Fruit fly (Drosophila melanogaster): ENCODE measurements around the gene CG33725.

The CG33725 gene

dm6 chr3L:12456916-12457662 is 25.3 kb upstream of the CG33725 start (continued):
- TF ChIP-seq sens-2 (GFP tag; IDR thresholded peaks at IDR 0.05) (peak; percentile 36; the same call in 1 of the 2 replicates), HLH3B (GFP tag; IDR thresholded peaks at IDR 0.05) (peak; percentile 44; the same call in 1 of the 2 replicates), ftz-f1 (GFP tag; optimal IDR thresholded peaks at IDR 0.05) (no peak), CG7745 (tag; optimal IDR thresholded peaks at IDR 0.05) (no peak), Sox102F (GFP tag; optimal IDR thresholded peaks at IDR 0.05) (peak; percentile 90), Spps (tag; optimal IDR thresholded peaks at IDR 0.05) (peak; percentile 91), CG17385 (GFP tag; optimal IDR thresholded peaks at IDR 0.05) (peak; percentile 74), CG18262 (tag; optimal IDR thresholded peaks at IDR 0.05) (peak; percentile 96), Doc2 (GFP tag; IDR thresholded peaks at IDR 0.05) (no peak), sens (GFP tag) (peak; percentile 97), dmrt11E (tag; optimal IDR thresholded peaks at IDR 0.05) (peak; percentile 97), disco-r (GFP tag; optimal IDR thresholded peaks at IDR 0.05) (peak; percentile 21), H2.0 (GFP tag; IDR thresholded peaks at IDR 0.05) (no peak; the same call in 1 of the 2 replicates), Max (GFP tag; optimal IDR thresholded peaks at IDR 0.05) (peak; percentile 70), CG8924 (tag; optimal IDR thresholded peaks at IDR 0.05) (peak; percentile 91), dati (GFP tag; IDR thresholded peaks at IDR 0.05) (no peak; the same call in 1 of the 2 replicates), Myb (GFP tag; optimal IDR thresholded peaks at IDR 0.05) (no peak), CG11093 (GFP tag; IDR thresholded peaks at IDR 0.05) (peak; percentile 48; the same call in 1 of the 3 replicates), CG30020 (tag; optimal IDR thresholded peaks at IDR 0.05) (peak; percentile 65), CG4360 (GFP tag; IDR thresholded peaks at IDR 0.05) (0 out of 2 replicates have a peak, but pooled peaks have one; percentile 6), CG7556 (GFP tag; optimal IDR thresholded peaks at IDR 0.05) (peak; percentile 88), CG16863 (GFP tag; optimal IDR thresholded peaks at IDR 0.05) (peak; percentile 59), CG4424 (GFP tag; optimal IDR thresholded peaks at IDR 0.05) (peak; percentile 88), CG12155 (GFP tag; optimal IDR thresholded peaks at IDR 0.05) (peak; percentile 60), Eip74EF (GFP tag; optimal IDR thresholded peaks at IDR 0.05) (peak in 1 of 2 experiments; percentile 87), Aef1 (GFP tag; IDR thresholded peaks at IDR 0.05) (peak; percentile 28; the same call in 2 of the 3 replicates), CG14014 (GFP tag; IDR thresholded peaks at IDR 0.05) (no peak), CG5180 (GFP tag; optimal IDR thresholded peaks at IDR 0.05) (peak; percentile 93), repo (GFP tag; optimal IDR thresholded peaks at IDR 0.05) (no peak), shn (GFP tag; optimal IDR thresholded peaks at IDR 0.05) (no peak), CG32772 (GFP tag; IDR thresholded peaks at IDR 0.05) (peak; percentile 56), CG17328 (GFP tag; IDR thresholded peaks at IDR 0.05) (peak; percentile 75), CG13123 (GFP tag; optimal IDR thresholded peaks at IDR 0.05) (peak; percentile 47), tna (GFP tag; IDR thresholded peaks at IDR 0.05; ENCODE audit: partially characterized antibody) (no peak), al (GFP tag; IDR thresholded peaks at IDR 0.05) (peak; percentile 38; the same call in 1 of the 2 replicates), CG33557 (GFP tag; optimal IDR thresholded peaks at IDR 0.05) (peak; percentile 92), CG18011 (GFP tag; optimal IDR thresholded peaks at IDR 0.05) (no peak), CG15601 (tag; optimal IDR thresholded peaks at IDR 0.05) (peak; percentile 89), CkIIα-i1 (GFP tag; IDR thresholded peaks at IDR 0.05) (no peak), mld (GFP tag; IDR thresholded peaks at IDR 0.05; ENCODE audit: partially characterized antibody) (no peak), vnd (GFP tag; IDR thresholded peaks at IDR 0.05; ENCODE audit: partially characterized antibody) (no peak), trh (GFP tag; optimal IDR thresholded peaks at IDR 0.05) (peak; percentile 56), kah (GFP tag; optimal IDR thresholded peaks at IDR 0.05) (peak; percentile 46), Vsx1 (GFP tag; optimal IDR thresholded peaks at IDR 0.05) (peak; percentile 76), HmgD (GFP tag; optimal IDR thresholded peaks at IDR 0.05) (no peak), da (GFP tag; optimal IDR thresholded peaks at IDR 0.05) (no peak), lola (GFP tag; optimal IDR thresholded peaks at IDR 0.05) (peak in 1 of 3 experiments; percentile 97), pnt (GFP tag; optimal IDR thresholded peaks at IDR 0.05) (peak; percentile 22), CG16815 (GFP tag; optimal IDR thresholded peaks at IDR 0.05) (peak; percentile 83)
